Worm (Caenorhabditis elegans) whole organism, L4 larva: Measurements from ENCODE around the gene W06F12.3.

Experiments
- R02D3.7 ChIP-seq: fragments of 150-350 bp; sonication (generic microtip); optimal IDR thresholded peaks from 3 replicates; lab custom pipeline; 2014; ENCODE audit warnings: missing biosample characterization, missing genetic modification characterization
- Y105C5A.15 ChIP-seq: fragments of 200-800 bp; sonication (Bioruptor generic); IDR thresholded peaks from 2 replicates; pipeline ENCODE4 v1.3.6; 2022; ENCODE audit warnings: missing genetic modification characterization, missing compliant biosample characterization
- ZK546.5 ChIP-seq, 2 experiments: sonication (generic microtip); optimal IDR thresholded peaks; 2 replicates each; lab custom pipeline; 2017; ENCODE audit warnings: missing biosample characterization in 2 of 2, missing genetic modification characterization in 2 of 2
- daf-12 ChIP-seq: fragments of 150-350 bp; optimal IDR thresholded peaks from 2 replicates; lab custom pipeline; 2014; ENCODE audit warnings: missing biosample characterization, missing genetic modification reagents, missing genetic modification characterization
- dmd-8 ChIP-seq: fragments of 200-800 bp; sonication (Bioruptor generic); IDR thresholded peaks from 2 replicates; pipeline ENCODE4 v1.3.6; 2022; ENCODE audit warnings: missing genetic modification characterization, missing compliant biosample characterization
- fkh-10 ChIP-seq: fragments of 150-350 bp; optimal IDR thresholded peaks from 2 replicates; lab custom pipeline; 2014; ENCODE audit warnings: missing biosample characterization, missing genetic modification reagents, missing genetic modification characterization
- fos-1 ChIP-seq: fragments of 150-350 bp; optimal IDR thresholded peaks from 2 replicates; lab custom pipeline; 2014; ENCODE audit warnings: missing biosample characterization, missing genetic modification characterization
- hif-1 ChIP-seq, 2 experiments: sonication (generic microtip); optimal IDR thresholded peaks; 2 replicates each; lab custom pipeline; 2016 to 2017; ENCODE audit warnings: missing compliant biosample characterization in 2 of 2, missing genetic modification characterization in 2 of 2, missing genetic modification reagents in 2 of 2, missing genotype in 2 of 2, mild to moderate bottlenecking in 1 of 2
- lsy-2 ChIP-seq, 2 experiments: fragments of 150-350 bp in 1 of 2; sonication (generic microtip) in 1 of 2; optimal IDR thresholded peaks; 2 replicates each; lab custom pipeline; 2014 to 2017; ENCODE audit warnings: missing biosample characterization in 2 of 2, missing genetic modification characterization in 2 of 2
- nhr-11 ChIP-seq: fragments of 150-350 bp; optimal IDR thresholded peaks from 2 replicates; lab custom pipeline; 2014; ENCODE audit warnings: missing biosample characterization, missing genetic modification characterization
- nhr-237 ChIP-seq: sonication (generic microtip); optimal IDR thresholded peaks from 2 replicates; lab custom pipeline; 2017; ENCODE audit warnings: missing biosample characterization, missing genetic modification characterization
- pha-4 ChIP-seq, 2 experiments: fragments of 150-350 bp in 1 of 2; fragments of 200-800 bp in 1 of 2; sonication (Bioruptor generic) in 1 of 2; IDR thresholded peaks in 1 of 2; optimal IDR thresholded peaks in 1 of 2; 2 replicates each; pipeline versions ENCODE4 v1.3.6 to Lab custom; 2014 to 2022; ENCODE audit warnings: missing genetic modification characterization in 2 of 2, missing genetic modification reagents in 2 of 2, missing biosample characterization in 1 of 2, missing compliant biosample characterization in 1 of 2
- unc-62 ChIP-seq, 3 experiments: fragments of 150-350 bp in 1 of 3; sonication (generic microtip); optimal IDR thresholded peaks in 2 of 3; peaks in 1 of 3; 1 replicate in 1 of 3; 2 replicates in 2 of 3; lab custom pipeline; 2014 to 2017; ENCODE audit warnings: missing biosample characterization in 3 of 3, missing genetic modification characterization in 3 of 3, missing genetic modification reagents in 3 of 3, missing genotype in 1 of 3

DNA sequence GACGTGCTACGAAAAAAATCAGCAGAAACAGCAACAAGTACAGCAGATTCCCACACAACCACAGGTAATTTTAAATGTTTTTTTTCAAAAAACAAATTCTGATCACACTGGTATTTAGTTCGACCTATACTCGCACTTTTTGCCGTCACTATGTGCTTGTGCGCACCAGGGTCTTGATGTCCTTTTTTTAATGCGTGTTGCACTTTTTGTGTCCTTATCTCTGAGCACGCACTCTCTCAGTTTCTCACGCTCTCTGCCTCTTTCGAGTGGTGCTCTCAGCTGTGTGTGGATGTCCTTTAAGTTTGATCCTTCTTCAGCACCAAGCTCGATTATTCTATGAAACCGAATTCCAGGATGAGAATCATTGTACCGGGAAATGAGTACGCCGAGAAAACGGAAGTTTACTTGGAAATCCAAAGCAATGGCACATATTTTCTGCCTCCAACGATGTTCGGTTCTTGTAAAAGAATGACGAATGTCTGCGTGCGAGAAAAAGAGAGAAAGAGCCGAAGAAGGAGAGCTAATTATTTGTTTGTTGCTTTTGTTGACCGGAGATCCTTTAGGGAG is 16.3 kb upstream of the W06F12.3 start:
- no peak for TF ChIP-seq ZK546.5 (tag; optimal IDR thresholded peaks at IDR 0.05; lab: Kevin White, UChicago)
- peak in 1 of 2 experiments; percentile 42 for TF ChIP-seq unc-62 (GFP tag; optimal IDR thresholded peaks at IDR 0.05 in 1 of 2; lab: Kevin White, UChicago)
- TF ChIP-seq unc-62 (tag; optimal IDR thresholded peaks at IDR 0.05; lab: Kevin White, UChicago): no peak
- no peak for TF ChIP-seq daf-12 (tag; lab: Kevin White, UChicago)
- no peak for TF ChIP-seq Y105C5A.15 (GFP tag; lab: Robert Waterston, UW)
- peak; percentile 49 for TF ChIP-seq nhr-11
- no peak for TF ChIP-seq dmd-8 (GFP tag; lab: Robert Waterston, UW)
- TF ChIP-seq fkh-10: no peak
- no peak for TF ChIP-seq nhr-237
- peak in 1 of 2 experiments; percentile 14 for TF ChIP-seq lsy-2 (tag; optimal IDR thresholded peaks at IDR 0.05; lab: Kevin White, UChicago)
- TF ChIP-seq hif-1 (tag; optimal IDR thresholded peaks at IDR 0.05; lab: Kevin White, UChicago): no peak
- no peak for TF ChIP-seq fos-1 (tag; lab: Kevin White, UChicago)
- no peak for TF ChIP-seq pha-4 (GFP tag; IDR thresholded peaks at IDR 0.05; lab: Robert Waterston, UW)
- no peak for TF ChIP-seq pha-4 (tag; optimal IDR thresholded peaks at IDR 0.05; lab: Kevin White, UChicago)
- no peak for TF ChIP-seq R02D3.7 (tag; lab: Kevin White, UChicago)
